Fruit fly (Drosophila melanogaster): Measurements from ENCODE around the gene CG15760.
A peak's percentile ranks its signal among the peaks of the same experiment; 100 is the strongest.

CG15760 gene

DNA sequence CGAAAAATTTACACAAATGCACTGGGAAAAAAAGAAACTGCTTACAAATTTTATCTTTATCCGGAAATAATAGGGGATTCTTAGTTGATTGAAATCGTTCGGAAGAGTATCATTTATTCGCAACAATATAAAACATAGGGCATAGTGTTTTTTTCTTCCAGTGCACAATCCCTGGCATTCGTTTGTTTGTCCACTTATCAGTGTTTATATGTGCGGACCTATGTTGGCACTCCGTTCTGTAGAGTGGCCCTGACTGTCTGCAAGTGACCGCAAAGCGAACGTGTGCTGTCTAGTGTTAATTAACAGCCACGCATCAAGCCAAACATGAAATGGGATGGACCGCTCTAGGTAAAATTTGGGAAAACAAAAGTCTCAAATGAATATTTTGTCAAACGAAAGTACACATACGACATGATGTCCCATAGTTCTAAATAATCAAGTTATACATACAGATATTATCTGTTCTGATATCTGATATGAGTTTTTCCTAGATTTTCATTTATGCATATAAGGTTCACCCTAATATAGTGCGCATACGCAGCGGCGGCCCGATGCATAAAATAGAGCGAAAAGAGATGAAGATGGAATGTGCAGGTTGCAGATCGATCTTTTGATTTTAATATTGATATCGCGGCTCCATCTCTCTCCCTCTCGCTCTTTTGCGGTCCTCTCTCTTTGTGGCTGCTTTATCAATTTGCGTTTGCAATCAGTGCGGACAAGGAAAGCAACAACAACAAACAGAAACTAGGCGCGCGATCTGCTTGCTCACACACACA is 28.2 kb upstream of the CG15760 start:
- TF ChIP-seq ro (GFP tag; IDR thresholded peaks at IDR 0.05), result 0 out of 2 replicates have a peak, but pooled peaks have one; percentile 43
- peak; percentile 86 for TF ChIP-seq CG4360 (GFP tag; IDR thresholded peaks at IDR 0.05)
- TF ChIP-seq CkIIα-i1 (GFP tag; IDR thresholded peaks at IDR 0.05), result 0 out of 2 replicates have a peak, but pooled peaks have one; percentile 49
- peak; percentile 96 for TF ChIP-seq lab (GFP tag; optimal IDR thresholded peaks at IDR 0.05)
- peak; percentile 93 for TF ChIP-seq ab (GFP tag; optimal IDR thresholded peaks at IDR 0.05)
- TF ChIP-seq CG4707 (GFP tag; optimal IDR thresholded peaks at IDR 0.05), result peak; percentile 51
- TF ChIP-seq CG7987 (GFP tag; optimal IDR thresholded peaks at IDR 0.05), result peak; percentile 68
- TF ChIP-seq Nf-YC (tag; optimal IDR thresholded peaks at IDR 0.05), result peak; percentile 46
- TF ChIP-seq Poxn (GFP tag; IDR thresholded peaks at IDR 0.05), result peak; percentile 83
- TF ChIP-seq az2 (GFP tag; optimal IDR thresholded peaks at IDR 0.05), result peak; percentile 94
- TF ChIP-seq CG14667 (GFP tag; IDR thresholded peaks at IDR 0.05), result peak; percentile 85
- peak; percentile 53 for TF ChIP-seq exex (tag; optimal IDR thresholded peaks at IDR 0.05)
- TF ChIP-seq CG15479 (GFP tag; optimal IDR thresholded peaks at IDR 0.05), result no peak
- TF ChIP-seq CG1529 (GFP tag; optimal IDR thresholded peaks at IDR 0.05), result peak; percentile 83
- peak; percentile 64 for TF ChIP-seq TFAM (GFP tag; optimal IDR thresholded peaks at IDR 0.05)
- peak; percentile 26 for TF ChIP-seq CG9797 (GFP tag; optimal IDR thresholded peaks at IDR 0.05)
- peak; percentile 91 for TF ChIP-seq CG7556 (GFP tag; optimal IDR thresholded peaks at IDR 0.05)
- no peak for TF ChIP-seq Sin3A (optimal IDR thresholded peaks at IDR 0.05)
- no peak for TF ChIP-seq Kr (GFP tag; optimal IDR thresholded peaks at IDR 0.05)
- TF ChIP-seq CG10543 (GFP tag; optimal IDR thresholded peaks at IDR 0.05), result peak; percentile 64
- peak; percentile 90 for TF ChIP-seq ham (GFP tag; IDR thresholded peaks at IDR 0.05)
- peak; percentile 82 for TF ChIP-seq Vsx1 (GFP tag; optimal IDR thresholded peaks at IDR 0.05)
- peak; percentile 54 for TF ChIP-seq Sry-β (GFP tag; optimal IDR thresholded peaks at IDR 0.05)
- peak; percentile 93 for TF ChIP-seq CG3281 (GFP tag; optimal IDR thresholded peaks at IDR 0.05)
- peak; percentile 86 for TF ChIP-seq gcm (GFP tag; optimal IDR thresholded peaks at IDR 0.05)
- TF ChIP-seq zfh1 (GFP tag; IDR thresholded peaks at IDR 0.05), result peak; percentile 92
- no peak for TF ChIP-seq cg (GFP tag; optimal IDR thresholded peaks at IDR 0.05)
- peak; percentile 77 for TF ChIP-seq MTF-1 (GFP tag; optimal IDR thresholded peaks at IDR 0.05; ENCODE audit: borderline replicate concordance)
- TF ChIP-seq lov (optimal IDR thresholded peaks at IDR 0.05), result no peak
- TF ChIP-seq lov (GFP tag; IDR thresholded peaks at IDR 0.05), result peak; percentile 88
- TF ChIP-seq CG15514 (GFP tag; optimal IDR thresholded peaks at IDR 0.05), result peak; percentile 86
- TF ChIP-seq chif (GFP tag; optimal IDR thresholded peaks at IDR 0.05), result peak; percentile 95 to 96
- TF ChIP-seq lbe (GFP tag; optimal IDR thresholded peaks at IDR 0.05), result no peak
- peak; percentile 78 for TF ChIP-seq CG4617 (GFP tag; optimal IDR thresholded peaks at IDR 0.05; ENCODE audit: borderline replicate concordance)
- TF ChIP-seq CG12236 (GFP tag; optimal IDR thresholded peaks at IDR 0.05), result peak; percentile 93
- TF ChIP-seq CG11696 (GFP tag; IDR thresholded peaks at IDR 0.05), result peak; percentile 80
- TF ChIP-seq Neu2 (GFP tag; optimal IDR thresholded peaks at IDR 0.05; ENCODE audit: borderline replicate concordance), result peak; percentile 86
- peak; percentile 84 for TF ChIP-seq jing (GFP tag; optimal IDR thresholded peaks at IDR 0.05)
- TF ChIP-seq nerfin-2 (GFP tag; IDR thresholded peaks at IDR 0.05; ENCODE audit: partially characterized antibody), result no peak
- TF ChIP-seq dan (GFP tag; IDR thresholded peaks at IDR 0.05), result peak; percentile 69
- peak; percentile 94 for TF ChIP-seq Mrtf (GFP tag; IDR thresholded peaks at IDR 0.05)
- peak; percentile 93 for TF ChIP-seq CG12769 (tag; optimal IDR thresholded peaks at IDR 0.05)
- TF ChIP-seq CG6813 (GFP tag; optimal IDR thresholded peaks at IDR 0.05), result peak; percentile 86
- peak; percentile 68; the same call in 1 of the 2 replicates for TF ChIP-seq Taf1 (GFP tag; IDR thresholded peaks at IDR 0.05)
- TF ChIP-seq pan (optimal IDR thresholded peaks at IDR 0.05), result no peak
- TF ChIP-seq pan (GFP tag; optimal IDR thresholded peaks at IDR 0.05 in 1 of 2, IDR thresholded peaks at IDR 0.05 in 1 of 2), result peak in 1 of 2 experiments; percentile 94
- TF ChIP-seq eyg (GFP tag; optimal IDR thresholded peaks at IDR 0.05), result peak; percentile 90
- peak; percentile 62 for TF ChIP-seq Lhr (GFP tag; optimal IDR thresholded peaks at IDR 0.05)
- peak; percentile 93 for TF ChIP-seq CG14441 (GFP tag; IDR thresholded peaks at IDR 0.05)
